Worm (Caenorhabditis elegans): ENCODE measurements around the gene sel-10.

- no peak for TF ChIP-seq lsy-2 (tag; optimal IDR thresholded peaks at IDR 0.05)
- TF ChIP-seq nhr-237 (tag; optimal IDR thresholded peaks at IDR 0.05): no peak
- TF ChIP-seq R02D3.7 (tag; optimal IDR thresholded peaks at IDR 0.05): no peak
- TF ChIP-seq elt-3 (tag; optimal IDR thresholded peaks at IDR 0.05): no peak
- TF ChIP-seq nhr-129 (tag; optimal IDR thresholded peaks at IDR 0.05): no peak
- TF ChIP-seq skn-1 (tag; optimal IDR thresholded peaks at IDR 0.05): no peak
- TF ChIP-seq F13H6.1 (tag; optimal IDR thresholded peaks at IDR 0.05): no peak
- TF ChIP-seq alr-1 (tag; optimal IDR thresholded peaks at IDR 0.05): no peak
- TF ChIP-seq mdl-1 (tag; optimal IDR thresholded peaks at IDR 0.05): no peak
- TF ChIP-seq sma-3 (GFP tag; optimal IDR thresholded peaks at IDR 0.05): no peak
- no peak for TF ChIP-seq unc-62 (GFP tag; optimal IDR thresholded peaks at IDR 0.05)
- no peak for TF ChIP-seq dmd-4 (tag; optimal IDR thresholded peaks at IDR 0.05)
Observed at ce11 chrV:13796246-13796776, 22.9 kb upstream of the sel-10 start, which contains the start of gene twk-32.
